Fruit fly (Drosophila melanogaster): Measurements from ENCODE around the gene CG4751.

The CG4751 gene

DNA sequence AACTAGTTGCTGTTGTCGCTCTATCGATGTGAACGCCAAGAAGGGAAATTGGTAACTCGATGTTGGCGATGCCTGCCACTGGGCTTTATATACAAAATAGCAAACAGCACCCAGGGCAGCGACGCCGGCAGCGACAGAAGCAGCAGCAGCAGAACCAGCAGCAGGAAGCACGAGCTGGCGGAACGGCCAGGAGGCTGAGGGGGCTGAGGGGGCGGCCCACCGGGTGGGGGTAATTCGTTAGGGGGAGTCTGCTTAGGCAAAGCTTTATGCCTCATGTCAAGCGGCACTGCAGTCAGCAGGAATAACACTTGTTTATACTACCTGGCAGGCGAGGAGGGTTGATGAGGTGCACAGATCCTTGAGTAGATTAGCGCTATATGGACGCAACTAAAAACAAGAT is 49.2 kb upstream of the CG4751 start, which contains the start of gene AstC (continued):
- TF ChIP-seq Doc2 (GFP tag; IDR thresholded peaks at IDR 0.05), result no peak
- TF ChIP-seq Bteb2 (GFP tag; optimal IDR thresholded peaks at IDR 0.05), result no peak
- no peak for TF ChIP-seq dpn (GFP tag; optimal IDR thresholded peaks at IDR 0.05)
- no peak for TF ChIP-seq mld (GFP tag; IDR thresholded peaks at IDR 0.05; ENCODE audit: partially characterized antibody)
- TF ChIP-seq CG14441 (GFP tag; IDR thresholded peaks at IDR 0.05), result no peak
- no peak for TF ChIP-seq kni (GFP tag; optimal IDR thresholded peaks at IDR 0.05)
- no peak for TF ChIP-seq CG17802 (tag; optimal IDR thresholded peaks at IDR 0.05)
- no peak for TF ChIP-seq CG9797 (GFP tag; optimal IDR thresholded peaks at IDR 0.05)
- TF ChIP-seq jing (GFP tag; optimal IDR thresholded peaks at IDR 0.05), result no peak

DNA sequence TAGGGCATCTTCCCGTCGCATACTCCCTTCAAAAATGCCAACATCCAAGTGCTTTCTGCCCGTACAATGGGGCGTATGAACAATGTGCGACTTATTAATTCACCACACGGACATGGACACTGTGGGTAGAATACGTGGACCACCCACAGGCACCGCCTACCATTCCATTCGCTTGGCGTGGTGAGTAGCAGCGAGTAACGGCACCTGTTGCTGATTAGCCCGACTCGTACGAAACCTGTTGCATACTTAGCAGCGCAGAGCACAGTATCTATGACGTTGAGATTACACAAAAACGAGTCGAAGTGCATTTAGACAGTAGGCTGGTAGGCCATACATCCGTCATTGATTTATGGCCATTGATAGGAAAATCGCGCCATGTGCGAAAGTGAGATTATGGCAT is 48.5 kb upstream of the CG4751 start:
- TF ChIP-seq CG17829 (tag; optimal IDR thresholded peaks at IDR 0.05) (no peak), dimm (GFP tag; IDR thresholded peaks at IDR 0.05) (no peak), ase (GFP tag; IDR thresholded peaks at IDR 0.05) (no peak), Nf-YA (GFP tag; IDR thresholded peaks at IDR 0.05) (no peak), dysf (GFP tag; IDR thresholded peaks at IDR 0.05) (0 out of 3 replicates have a peak, but pooled peaks have one; percentile 29), zen (tag; optimal IDR thresholded peaks at IDR 0.05) (peak; percentile 42), kah (GFP tag; optimal IDR thresholded peaks at IDR 0.05) (peak; percentile 19), scrt (GFP tag; optimal IDR thresholded peaks at IDR 0.05) (peak; percentile 91), CoRest (tag; optimal IDR thresholded peaks at IDR 0.05) (no peak)

DNA sequence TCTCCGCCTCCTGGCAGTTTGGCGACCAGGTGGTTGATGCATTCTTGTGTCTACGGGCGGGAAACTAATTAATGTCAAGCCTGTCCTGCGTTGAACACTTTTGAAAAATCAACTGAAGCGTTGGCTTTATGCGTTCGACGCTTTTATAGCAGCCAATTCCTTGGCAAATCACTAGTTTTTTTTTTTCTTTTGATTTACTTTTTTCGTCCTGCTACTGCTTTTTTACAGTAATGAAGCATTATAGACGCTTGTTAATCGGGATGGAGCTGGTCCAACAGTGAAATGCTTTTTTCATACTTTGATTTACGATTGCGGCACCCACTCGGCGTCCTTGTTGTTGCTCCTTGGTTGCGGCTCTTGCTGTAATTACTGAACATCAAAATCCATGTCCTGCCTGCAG is 45.4 kb upstream of the CG4751 start, which contains the start of gene AstCC:
Gene AstCC (minus strand): TSS at position 101 of the 400 bp plus-strand sequence.
- TF ChIP-seq Mes4 (GFP tag; optimal IDR thresholded peaks at IDR 0.05), result no peak
- 0 out of 3 replicates have a peak, but pooled peaks have one; percentile 19 for TF ChIP-seq CG7963 (GFP tag; IDR thresholded peaks at IDR 0.05; ENCODE audit: partially characterized antibody)

DNA sequence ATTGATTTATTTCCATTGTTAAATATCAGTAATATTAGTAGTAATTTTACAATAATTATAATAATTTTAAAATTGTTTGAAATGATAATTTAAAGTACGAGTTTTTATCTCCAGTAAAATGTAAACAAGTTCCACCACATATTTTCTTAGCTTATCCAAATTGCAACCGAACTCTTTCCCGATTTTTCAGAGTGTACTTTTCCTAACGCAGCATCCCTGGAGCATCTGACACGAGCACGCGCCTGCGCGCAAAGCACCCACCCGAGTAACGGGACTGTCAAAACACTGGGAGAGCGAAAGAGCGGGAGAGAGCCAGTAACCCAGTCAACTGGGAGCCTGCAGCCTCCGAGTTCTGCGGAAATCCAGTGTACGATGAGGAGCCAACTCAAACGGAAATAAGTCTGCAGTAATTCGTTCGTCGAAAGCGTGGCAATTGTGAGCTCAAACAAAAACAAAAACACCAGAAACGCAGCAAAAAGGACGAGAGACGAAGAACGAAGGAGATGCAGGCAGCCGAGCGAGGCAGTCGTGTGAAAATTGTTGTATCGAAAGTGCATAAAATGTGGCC is 44.1 kb upstream of the CG4751 start, which contains the start of gene CG16854:
Gene CG16854 (plus strand): TSS at position 365 of the 568 bp plus-strand sequence.
- TF ChIP-seq seq (GFP tag; IDR thresholded peaks at IDR 0.05), result peak; percentile 23; the same call in 1 of the 2 replicates
- TF ChIP-seq lilli (GFP tag; optimal IDR thresholded peaks at IDR 0.05), result peak; percentile 29
- TF ChIP-seq bcd (GFP tag; optimal IDR thresholded peaks at IDR 0.05), result peak; percentile 17
- peak; percentile 32 for TF ChIP-seq CG15514 (GFP tag; optimal IDR thresholded peaks at IDR 0.05)
- TF ChIP-seq CG9932 (GFP tag; IDR thresholded peaks at IDR 0.05), result peak; percentile 41
- TF ChIP-seq CG10366 (GFP tag; IDR thresholded peaks at IDR 0.05), result peak; percentile 9; the same call in 1 of the 2 replicates
- TF ChIP-seq CG9727 (GFP tag; optimal IDR thresholded peaks at IDR 0.05), result no peak
- TF ChIP-seq Hmr (GFP tag; optimal IDR thresholded peaks at IDR 0.05), result peak; percentile 18
- TF ChIP-seq Rx (GFP tag; IDR thresholded peaks at IDR 0.05), result 0 out of 2 replicates have a peak, but pooled peaks have one; percentile 11
- no peak for TF ChIP-seq sna (GFP tag; IDR thresholded peaks at IDR 0.05; ENCODE audit: partially characterized antibody)
- peak; percentile 55; the same call in 1 of the 2 replicates for TF ChIP-seq CG16779 (GFP tag; IDR thresholded peaks at IDR 0.05)
- TF ChIP-seq ranshi (GFP tag; IDR thresholded peaks at IDR 0.05), result 0 out of 2 replicates have a peak, but pooled peaks have one; percentile 26
- TF ChIP-seq mld (GFP tag; IDR thresholded peaks at IDR 0.05; ENCODE audit: partially characterized antibody), result 0 out of 3 replicates have a peak, but pooled peaks have one; percentile 28
- TF ChIP-seq row (GFP tag; IDR thresholded peaks at IDR 0.05), result peak; percentile 60
- no peak for TF ChIP-seq CG2889 (GFP tag; IDR thresholded peaks at IDR 0.05)
- TF ChIP-seq CG12659 (GFP tag; optimal IDR thresholded peaks at IDR 0.05), result peak; percentile 10
- peak; percentile 42 for TF ChIP-seq CG2120 (GFP tag; optimal IDR thresholded peaks at IDR 0.05)
- peak; percentile 12 for TF ChIP-seq Meics (GFP tag; optimal IDR thresholded peaks at IDR 0.05)
- TF ChIP-seq CG14965 (GFP tag; optimal IDR thresholded peaks at IDR 0.05; ENCODE audit: borderline replicate concordance), result no peak
- peak; percentile 41 to 51 for TF ChIP-seq Trl (optimal IDR thresholded peaks at IDR 0.05)
- peak; percentile 24 for TF ChIP-seq Trl (GFP tag; optimal IDR thresholded peaks at IDR 0.05)
- peak; percentile 18; the same call in 1 of the 4 replicates for TF ChIP-seq Gug (GFP tag; IDR thresholded peaks at IDR 0.05)
- TF ChIP-seq CG8359 (GFP tag; optimal IDR thresholded peaks at IDR 0.05; ENCODE audit: borderline replicate concordance), result no peak
- TF ChIP-seq CG7556 (GFP tag; optimal IDR thresholded peaks at IDR 0.05), result no peak
- TF ChIP-seq CG7928 (GFP tag; optimal IDR thresholded peaks at IDR 0.05), result peak; percentile 83
- peak; percentile 0 for TF ChIP-seq scrt (GFP tag; optimal IDR thresholded peaks at IDR 0.05)
- TF ChIP-seq Pdp1 (GFP tag; optimal IDR thresholded peaks at IDR 0.05), result no peak

All from whole organism, embryonic.